Fruit fly (Drosophila melanogaster) whole organism, embryonic: ENCODE data around the gene Vha16-5.

Experiments used
- CG13894 ChIP-seq: fragments of 200-800 bp; sonication (Bioruptor generic); optimal IDR thresholded peaks from 3 replicates; lab custom pipeline; 2018; ENCODE audit warnings: missing biosample characterization, mild to moderate bottlenecking, missing genetic modification characterization, moderate library complexity
- CG6175 ChIP-seq: fragments of 200-800 bp; sonication (Bioruptor generic); IDR thresholded peaks from 3 replicates; pipeline ENCODE4 v1.3.6; 2022; ENCODE audit warnings: missing biosample characterization, missing genetic modification characterization
- CoRest ChIP-seq: fragments of 200-800 bp; sonication (Bioruptor generic); optimal IDR thresholded peaks from 3 replicates; lab custom pipeline; 2018; ENCODE audit warnings: missing biosample characterization, mild to moderate bottlenecking, missing genetic modification characterization, moderate library complexity
- Fer2 ChIP-seq: fragments of 200-800 bp; sonication (Bioruptor generic); optimal IDR thresholded peaks from 2 replicates; lab custom pipeline; 2018; ENCODE audit warnings: missing biosample characterization, mild to moderate bottlenecking, missing genetic modification characterization, moderate library complexity
- NC2α ChIP-seq: fragments of 200-800 bp; sonication (Bioruptor generic); optimal IDR thresholded peaks from 2 replicates; lab custom pipeline; 2016; ENCODE audit warnings: missing biosample characterization, missing genetic modification characterization
- ci ChIP-seq: fragments of 200-800 bp; sonication (Bioruptor generic); IDR thresholded peaks from 3 replicates; pipeline ENCODE4 v1.3.6; 2022; ENCODE audit warnings: missing biosample characterization, missing genetic modification characterization
- odd ChIP-seq: fragments of 200-800 bp; sonication (Bioruptor generic); optimal IDR thresholded peaks from 2 replicates; lab custom pipeline; 2017; ENCODE audit warnings: missing biosample characterization, mild to moderate bottlenecking, missing genetic modification characterization
- sd ChIP-seq: fragments of 200-800 bp; sonication (Bioruptor generic); optimal IDR thresholded peaks from 3 replicates; lab custom pipeline; 2018; ENCODE audit warnings: missing biosample characterization, mild to moderate bottlenecking, missing genetic modification characterization, moderate library complexity
- shn ChIP-seq: fragments of 200-800 bp; sonication (Bioruptor generic); optimal IDR thresholded peaks from 3 replicates; lab custom pipeline; 2016; ENCODE audit warnings: missing biosample characterization, missing genetic modification characterization
- wdn ChIP-seq: fragments of 200-800 bp; sonication (Bioruptor generic); IDR thresholded peaks from 2 replicates; pipeline ENCODE4 v1.3.6; 2022; ENCODE audit warnings: missing biosample characterization, missing genetic modification characterization
- zfh1 ChIP-seq: fragments of 200-800 bp; sonication (Bioruptor generic); IDR thresholded peaks from 3 replicates; pipeline ENCODE4 v1.3.6; 2022; ENCODE audit warnings: missing biosample characterization, missing genetic modification characterization

- no peak for TF ChIP-seq zfh1
- TF ChIP-seq CG13894 (tag; lab: Kevin White, UChicago) = no peak
- TF ChIP-seq Fer2 (tag; lab: Kevin White, UChicago) = no peak
- TF ChIP-seq CoRest = no peak
- no peak for TF ChIP-seq ci (GFP tag; lab: Robert Waterston, UW)
- TF ChIP-seq NC2α (GFP tag; lab: Kevin White, UChicago) = no peak
- no peak for TF ChIP-seq wdn (GFP tag; lab: Robert Waterston, UW)
- no peak for TF ChIP-seq CG6175 (GFP tag; lab: Robert Waterston, UW)
- TF ChIP-seq shn (GFP tag; lab: Kevin White, UChicago) = no peak
- TF ChIP-seq sd (tag; lab: Kevin White, UChicago) = no peak
- no peak for TF ChIP-seq odd (GFP tag; lab: Kevin White, UChicago)
Measured at dm6 chr2L:10711221-10711620, 25.6 kb downstream of the Vha16-5 start.
